Worm (Caenorhabditis elegans) whole organism, L4/young adult: ENCODE measurements around the gene F35D2.2.
A peak's percentile ranks its signal among the peaks of the same experiment; 100 is the strongest.

ENCODE experiments used
- W03F9.2 ChIP-seq: fragments of 150-350 bp; optimal IDR thresholded peaks from 2 replicates; lab custom pipeline; 2014; ENCODE audit warnings: missing biosample characterization, missing genetic modification characterization
- dao-5 ChIP-seq: sonication (generic microtip); optimal IDR thresholded peaks from 2 replicates; lab custom pipeline; 2016; ENCODE audit warnings: missing genotype, missing genetic modification characterization, moderate library complexity, missing compliant biosample characterization
- him-1 ChIP-seq: sonication (generic microtip); optimal IDR thresholded peaks from 2 replicates; lab custom pipeline; 2016; ENCODE audit warnings: missing genotype, missing genetic modification reagents, missing genetic modification characterization, missing compliant biosample characterization

F35D2.2 gene

ce11 chrII:7547269-7547668 is 27.0 kb upstream of the F35D2.2 start:
- no peak for TF ChIP-seq dao-5 (tag; lab: Kevin White, UChicago)
- no peak for TF ChIP-seq him-1
- TF ChIP-seq W03F9.2 (tag; lab: Kevin White, UChicago), result no peak

DNA sequence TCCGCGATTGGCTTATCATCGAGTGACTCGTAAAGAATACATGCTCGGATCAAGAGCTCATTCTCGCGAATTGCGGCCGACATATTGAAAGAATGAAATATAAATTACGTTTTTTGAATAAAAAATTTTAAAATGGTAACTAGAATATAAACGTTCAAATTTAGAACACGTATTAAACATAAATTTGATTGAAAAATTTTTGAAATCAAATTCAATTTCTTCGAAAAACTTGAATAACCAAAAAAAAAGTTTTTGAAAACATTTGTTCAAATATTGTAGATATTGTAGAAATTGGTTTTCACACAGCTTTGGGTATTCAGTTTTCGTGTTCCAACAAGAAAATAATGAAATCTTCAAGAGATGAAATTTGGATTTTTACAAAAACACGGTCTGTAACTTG is 26.2 kb upstream of the F35D2.2 start, which contains the start of gene fbxa-224:
fbxa-224 (minus strand) TSS at position 101 of the 400 bp plus-strand sequence.
- no peak for TF ChIP-seq dao-5 (tag; lab: Kevin White, UChicago)

- TF ChIP-seq W03F9.2 (tag; lab: Kevin White, UChicago) (no peak), dao-5 (tag; lab: Kevin White, UChicago) (no peak), him-1 (no peak)
Measured at ce11 chrII:7549035-7549434, 25.2 kb upstream of the F35D2.2 start, which contains the start of gene tph-1. TSS of gene tph-1 (plus strand) at chrII:7549335.

- no peak for TF ChIP-seq him-1
- no peak for TF ChIP-seq W03F9.2 (tag; lab: Kevin White, UChicago)
Measured at ce11 chrII:7553806-7554205, 20.4 kb upstream of the F35D2.2 start, which contains the start of gene ZK1290.10. TSS of gene ZK1290.10 (minus strand) at chrII:7553906.

DNA sequence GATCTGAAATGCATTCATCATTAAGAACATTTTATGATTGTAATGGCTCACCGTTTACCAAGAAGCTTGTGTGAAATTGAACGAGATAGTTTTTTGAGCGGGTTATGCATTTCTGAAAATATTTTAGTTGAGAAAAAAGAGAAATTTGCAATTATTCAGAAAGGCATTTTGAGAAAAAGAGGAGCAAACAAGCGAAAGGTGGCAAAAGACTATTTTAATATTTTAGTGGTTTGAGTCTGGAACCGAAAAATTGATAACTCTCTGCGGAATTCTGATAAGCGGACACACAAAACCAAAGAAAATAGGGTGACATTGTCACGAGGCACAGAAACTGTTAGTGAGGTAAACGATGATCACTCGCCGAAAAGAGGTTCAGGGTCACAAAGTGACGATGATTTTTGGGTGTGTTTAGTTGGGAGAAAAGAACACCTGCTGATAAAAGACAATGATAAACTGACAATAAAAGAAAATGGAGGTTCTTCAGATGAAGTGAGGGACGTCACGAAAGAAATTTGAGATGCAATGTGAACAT is 19.5 kb upstream of the F35D2.2 start:
- no peak for TF ChIP-seq dao-5 (tag; lab: Kevin White, UChicago)
- TF ChIP-seq W03F9.2 (tag; lab: Kevin White, UChicago), result peak; percentile 11
- no peak for TF ChIP-seq him-1

DNA sequence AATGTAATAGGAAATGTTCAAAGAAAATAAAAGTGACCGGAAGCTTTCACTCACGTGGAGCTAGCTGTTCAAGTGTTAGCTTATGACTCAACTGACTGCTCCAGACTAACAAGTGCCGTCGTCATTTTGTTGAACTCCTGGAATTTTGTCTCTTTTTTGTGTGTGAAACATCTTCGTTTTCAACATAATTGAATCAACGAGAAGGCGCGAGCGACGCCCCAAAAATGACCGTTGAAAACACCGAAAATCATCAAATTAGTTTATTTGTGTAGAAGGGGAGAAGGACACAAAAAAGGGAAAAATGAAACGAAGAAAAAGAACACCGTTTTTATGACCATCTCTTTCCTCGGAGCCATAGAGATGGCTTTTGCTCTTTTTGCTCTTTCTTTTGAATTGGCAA is 18.8 kb upstream of the F35D2.2 start, which contains the start of gene ZK1290.14:
ZK1290.14 (minus strand) TSS at position 139 of the 400 bp plus-strand sequence.
- TF ChIP-seq W03F9.2 (tag; lab: Kevin White, UChicago), result no peak
- no peak for TF ChIP-seq dao-5 (tag; lab: Kevin White, UChicago)
- no peak for TF ChIP-seq him-1

ce11 chrII:7557981-7558380 is 16.3 kb upstream of the F35D2.2 start:
- TF ChIP-seq dao-5 (tag; lab: Kevin White, UChicago) (no peak), him-1 (no peak)

DNA sequence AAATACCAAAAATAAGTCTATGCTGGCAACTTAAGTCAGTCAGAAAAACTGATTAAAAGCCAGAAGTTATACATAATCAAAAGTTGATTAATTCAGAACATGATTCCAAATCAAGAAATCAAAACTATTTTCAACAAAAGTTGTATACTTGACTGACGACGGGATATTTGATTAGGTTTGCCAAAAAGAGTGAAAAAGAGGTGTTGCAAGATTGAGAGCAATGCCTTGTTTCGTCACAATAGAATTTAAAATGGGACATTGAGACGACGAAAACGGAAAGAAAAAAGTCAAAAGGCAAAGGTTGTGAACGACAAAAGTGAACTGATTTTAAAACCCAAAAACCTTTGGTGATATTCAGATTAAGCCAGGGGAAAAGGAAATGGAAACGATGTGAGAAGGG is 15.4 kb upstream of the F35D2.2 start:
- no peak for TF ChIP-seq W03F9.2 (tag; lab: Kevin White, UChicago)
- no peak for TF ChIP-seq dao-5 (tag; lab: Kevin White, UChicago)
- no peak for TF ChIP-seq him-1

- TF ChIP-seq dao-5 (tag; lab: Kevin White, UChicago), result no peak
- TF ChIP-seq him-1, result no peak
- no peak for TF ChIP-seq W03F9.2 (tag; lab: Kevin White, UChicago)
Measured at ce11 chrII:7560844-7561243, 13.4 kb upstream of the F35D2.2 start.

ce11 chrII:7561494-7561893 is 12.7 kb upstream of the F35D2.2 start, which contains the start of the genes ZK1290.11 and ZK1290.1:
TSS of gene ZK1290.11 (minus strand) at chrII:7561594.
TSS of gene ZK1290.1 (plus strand) at chrII:7561764.
- no peak for TF ChIP-seq dao-5 (tag; lab: Kevin White, UChicago)
- TF ChIP-seq W03F9.2 (tag; lab: Kevin White, UChicago), result no peak
- no peak for TF ChIP-seq him-1

ce11 chrII:7562616-7563015 is 11.6 kb upstream of the F35D2.2 start:
- no peak for TF ChIP-seq him-1
- no peak for TF ChIP-seq W03F9.2 (tag; lab: Kevin White, UChicago)
- TF ChIP-seq dao-5 (tag; lab: Kevin White, UChicago), result no peak

- no peak for TF ChIP-seq dao-5 (tag; lab: Kevin White, UChicago)
- TF ChIP-seq W03F9.2 (tag; lab: Kevin White, UChicago), result no peak
- TF ChIP-seq him-1, result no peak
Measured at ce11 chrII:7570305-7570704, 3.9 kb upstream of the F35D2.2 start, which contains the start of gene F35D2.3. TSS of gene F35D2.3 (plus strand) at chrII:7570605.

DNA sequence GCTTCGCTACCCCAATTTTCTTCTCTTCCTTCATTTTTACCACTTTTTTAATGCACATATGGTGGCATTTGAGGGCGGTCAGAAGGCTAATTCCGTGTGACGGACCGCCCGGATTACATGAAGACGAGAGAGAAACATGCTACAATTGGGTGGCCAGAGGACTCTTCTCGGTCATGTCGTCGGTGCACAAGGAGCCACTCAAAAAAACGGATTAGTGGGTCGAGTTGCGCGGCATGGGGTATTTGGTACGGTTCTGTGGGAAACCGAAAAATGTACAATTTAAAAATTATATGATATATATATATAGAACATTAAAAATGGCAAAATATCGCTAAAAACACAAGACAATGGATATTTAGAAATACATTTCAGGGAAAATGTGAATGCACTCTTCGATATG is 3.4 kb upstream of the F35D2.2 start:
- no peak for TF ChIP-seq him-1
- TF ChIP-seq dao-5 (tag; lab: Kevin White, UChicago), result no peak
- TF ChIP-seq W03F9.2 (tag; lab: Kevin White, UChicago), result no peak

DNA sequence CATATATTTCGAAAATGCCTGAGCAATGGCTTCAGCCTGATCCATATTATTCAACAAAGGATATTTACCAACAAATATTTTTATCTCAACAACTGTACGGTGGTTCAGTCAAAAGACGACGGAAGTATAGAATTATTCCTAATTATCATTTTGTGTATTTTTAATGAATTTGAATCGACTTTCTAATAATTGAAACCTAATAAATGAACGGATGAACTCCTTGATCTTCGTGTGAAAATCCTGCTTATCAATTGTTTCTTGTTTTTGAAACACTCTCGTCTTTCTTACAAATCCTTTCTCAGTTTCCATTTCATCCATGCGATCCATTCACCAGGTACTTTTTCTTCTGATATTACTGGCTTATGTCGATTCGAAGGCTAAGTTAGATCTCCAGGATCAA is 1.4 kb downstream of the F35D2.2 start, which contains the start of gene F35D2.1:
F35D2.1 (plus strand) TSS at position 301 of the 400 bp plus-strand sequence.
- TF ChIP-seq him-1 (no peak), W03F9.2 (tag; lab: Kevin White, UChicago) (no peak), dao-5 (tag; lab: Kevin White, UChicago) (no peak)

ce11 chrII:7577412-7577811 is 3.2 kb downstream of the F35D2.2 start, which contains the start of gene F35D2.6:
TSS of gene F35D2.6 (plus strand) at chrII:7577712.
- TF ChIP-seq him-1, result no peak
- TF ChIP-seq dao-5 (tag; lab: Kevin White, UChicago), result no peak
- no peak for TF ChIP-seq W03F9.2 (tag; lab: Kevin White, UChicago)
